Fruit fly (Drosophila melanogaster): Measurements from ENCODE around the gene CG42818.

Gene CG42818

DNA sequence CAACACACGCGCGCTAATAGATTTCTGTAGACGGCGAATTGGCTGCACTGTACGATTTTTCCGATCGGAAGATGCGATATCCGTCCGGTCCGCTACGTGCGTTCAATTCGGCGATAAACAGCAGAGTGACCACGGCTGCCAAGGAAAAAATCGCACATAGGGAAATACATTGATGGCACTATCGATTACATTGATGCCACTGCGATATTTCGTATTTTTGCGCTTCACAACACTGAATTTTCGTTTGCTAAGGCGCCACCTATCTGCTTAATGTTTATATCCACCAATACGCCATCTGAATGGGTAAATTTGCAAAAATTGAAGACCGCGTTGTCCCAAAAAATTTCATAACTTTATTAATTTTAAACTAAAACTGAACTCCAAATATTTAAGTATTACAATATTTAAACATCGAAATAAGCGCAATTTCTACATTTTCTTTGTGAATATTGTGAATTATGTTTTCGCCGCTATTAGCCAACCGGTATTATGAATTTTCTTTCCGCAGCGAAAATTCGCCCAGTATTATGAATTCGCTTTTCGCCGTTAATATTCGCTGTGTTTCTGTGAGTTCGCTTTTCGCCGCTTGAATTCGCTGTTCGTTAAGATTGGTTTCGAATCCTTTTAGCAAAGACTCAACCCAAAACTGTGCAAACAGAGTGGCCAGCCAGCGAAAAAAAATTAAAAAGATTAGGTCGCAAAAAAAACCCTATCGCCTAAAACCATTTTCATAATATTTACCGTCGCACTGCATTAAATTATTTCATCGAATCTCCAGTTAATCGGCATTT is 46.1 kb downstream of the CG42818 start, which contains the start of the genes crp and pkaap (continued):
- TF ChIP-seq MTF-1 (GFP tag; optimal IDR thresholded peaks at IDR 0.05; ENCODE audit: borderline replicate concordance) (peak; percentile 82), CG17385 (GFP tag; optimal IDR thresholded peaks at IDR 0.05) (peak; percentile 54), D19A (tag; optimal IDR thresholded peaks at IDR 0.05) (peak; percentile 24), Dip2 (GFP tag; IDR thresholded peaks at IDR 0.05) (no peak), CG8281 (tag; optimal IDR thresholded peaks at IDR 0.05) (peak; percentile 22), toy (GFP tag; IDR thresholded peaks at IDR 0.05) (no peak), nerfin-1 (tag; optimal IDR thresholded peaks at IDR 0.05) (no peak), salm (tag; optimal IDR thresholded peaks at IDR 0.05) (peak; percentile 40), caup (GFP tag; optimal IDR thresholded peaks at IDR 0.05; ENCODE audit: severe bottlenecking) (peak; percentile 87), CHES-1-like (GFP tag; optimal IDR thresholded peaks at IDR 0.05) (peak; percentile 91), CG2120 (GFP tag; optimal IDR thresholded peaks at IDR 0.05) (peak; percentile 92), CG9876 (GFP tag; optimal IDR thresholded peaks at IDR 0.05) (peak; percentile 84), Xrp1 (GFP tag; IDR thresholded peaks at IDR 0.05) (no peak), bsh (GFP tag; optimal IDR thresholded peaks at IDR 0.05) (peak in 1 of 2 experiments; percentile 55), CG11398 (GFP tag; optimal IDR thresholded peaks at IDR 0.05) (peak; percentile 85), CG14710 (tag; optimal IDR thresholded peaks at IDR 0.05) (peak; percentile 67), Eip74EF (GFP tag; optimal IDR thresholded peaks at IDR 0.05) (peak in 1 of 2 experiments; percentile 59), CG12155 (GFP tag; optimal IDR thresholded peaks at IDR 0.05) (peak; percentile 85), CG11723 (GFP tag; optimal IDR thresholded peaks at IDR 0.05) (peak; percentile 23), ind (GFP tag; optimal IDR thresholded peaks at IDR 0.05) (peak; percentile 83), CG9727 (GFP tag; optimal IDR thresholded peaks at IDR 0.05) (peak; percentile 48), CG1603 (tag; optimal IDR thresholded peaks at IDR 0.05) (peak; percentile 89), ash1 (GFP tag; optimal IDR thresholded peaks at IDR 0.05) (peak; percentile 44), Antp (GFP tag; optimal IDR thresholded peaks at IDR 0.05) (peak; percentile 94), CG8944 (GFP tag; optimal IDR thresholded peaks at IDR 0.05) (peak; percentile 93), CG15011 (GFP tag; optimal IDR thresholded peaks at IDR 0.05) (no peak), CG1233 (GFP tag; optimal IDR thresholded peaks at IDR 0.05) (peak; percentile 61), CG12659 (GFP tag; optimal IDR thresholded peaks at IDR 0.05) (peak; percentile 83), CG7357 (GFP tag; IDR thresholded peaks at IDR 0.05) (peak; percentile 51; the same call in 1 of the 3 replicates), pzg (GFP tag; optimal IDR thresholded peaks at IDR 0.05) (peak; percentile 97), row (GFP tag; IDR thresholded peaks at IDR 0.05) (no peak), sens (GFP tag) (peak; percentile 97), pnt (GFP tag; optimal IDR thresholded peaks at IDR 0.05) (peak; percentile 88), Hr51 (GFP tag; optimal IDR thresholded peaks at IDR 0.05) (peak in 1 of 2 experiments; percentile 88), Ravus (GFP tag; IDR thresholded peaks at IDR 0.05) (no peak), tin (GFP tag; optimal IDR thresholded peaks at IDR 0.05) (peak; percentile 90), Jarid2 (GFP tag; optimal IDR thresholded peaks at IDR 0.05) (peak; percentile 94), ttk (GFP tag; IDR thresholded peaks at IDR 0.05) (no peak), Usf (GFP tag; optimal IDR thresholded peaks at IDR 0.05) (peak; percentile 47), Chrac-16 (GFP tag; optimal IDR thresholded peaks at IDR 0.05) (peak; percentile 88), lov (optimal IDR thresholded peaks at IDR 0.05) (no peak), lov (GFP tag; IDR thresholded peaks at IDR 0.05) (no peak), CG4617 (GFP tag; optimal IDR thresholded peaks at IDR 0.05; ENCODE audit: borderline replicate concordance) (peak; percentile 98), CG7928 (GFP tag; optimal IDR thresholded peaks at IDR 0.05) (peak; percentile 35), fd3F (GFP tag; optimal IDR thresholded peaks at IDR 0.05) (peak; percentile 45), HmgZ (tag; optimal IDR thresholded peaks at IDR 0.05) (peak; percentile 78), Xbp1 (GFP tag; optimal IDR thresholded peaks at IDR 0.05) (peak; percentile 87), CG6175 (GFP tag; IDR thresholded peaks at IDR 0.05) (no peak), ab (GFP tag; optimal IDR thresholded peaks at IDR 0.05) (peak; percentile 56)
